Worm (Caenorhabditis elegans): ENCODE data around the gene ttr-13.

Gene ttr-13

DNA sequence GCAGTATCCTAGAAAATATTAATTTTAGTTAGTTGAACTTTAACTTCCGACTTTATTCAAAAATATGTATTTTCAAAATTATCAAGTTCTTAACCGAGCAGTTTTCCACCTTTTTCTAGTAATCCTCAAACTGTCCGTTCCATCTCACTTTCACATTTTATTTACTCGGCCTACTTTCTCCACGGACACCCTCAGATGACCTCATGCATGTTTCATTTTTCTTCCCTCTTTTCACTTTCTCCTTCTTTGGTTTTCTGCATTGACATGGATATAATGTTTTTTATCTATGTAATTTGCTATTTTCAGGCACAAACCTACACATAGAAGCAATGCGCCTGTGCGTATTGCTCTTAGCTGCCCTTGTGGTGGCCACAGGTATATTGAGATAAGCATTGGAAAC, 30.1 kb upstream of the ttr-13 start, which contains the start of gene mlt-11:
Gene mlt-11, plus strand, starts transcription at position 301 of the 400 bp plus-strand sequence.
- no peak for TF ChIP-seq unc-62 (GFP tag; optimal IDR thresholded peaks at IDR 0.05)
- no peak for TF ChIP-seq skn-1 (tag; optimal IDR thresholded peaks at IDR 0.05)
- no peak for TF ChIP-seq egl-27 (tag; optimal IDR thresholded peaks at IDR 0.05)
- TF ChIP-seq nhr-12 (tag; optimal IDR thresholded peaks at IDR 0.05), result no peak
- no peak for TF ChIP-seq fkh-2 (tag; optimal IDR thresholded peaks at IDR 0.05)
- TF ChIP-seq eor-1 (tag; optimal IDR thresholded peaks at IDR 0.05), result no peak
- no peak for TF ChIP-seq elt-3 (tag; optimal IDR thresholded peaks at IDR 0.05)
- no peak for TF ChIP-seq lin-15B (tag; optimal IDR thresholded peaks at IDR 0.05)
- no peak for TF ChIP-seq ZK546.5 (tag; optimal IDR thresholded peaks at IDR 0.05)
- TF ChIP-seq mdl-1 (tag; optimal IDR thresholded peaks at IDR 0.05), result no peak
- no peak for TF ChIP-seq nhr-76 (tag; optimal IDR thresholded peaks at IDR 0.05)
- no peak for TF ChIP-seq zag-1 (tag; optimal IDR thresholded peaks at IDR 0.05)
- no peak for TF ChIP-seq tbx-2 (tag; optimal IDR thresholded peaks at IDR 0.05)

DNA sequence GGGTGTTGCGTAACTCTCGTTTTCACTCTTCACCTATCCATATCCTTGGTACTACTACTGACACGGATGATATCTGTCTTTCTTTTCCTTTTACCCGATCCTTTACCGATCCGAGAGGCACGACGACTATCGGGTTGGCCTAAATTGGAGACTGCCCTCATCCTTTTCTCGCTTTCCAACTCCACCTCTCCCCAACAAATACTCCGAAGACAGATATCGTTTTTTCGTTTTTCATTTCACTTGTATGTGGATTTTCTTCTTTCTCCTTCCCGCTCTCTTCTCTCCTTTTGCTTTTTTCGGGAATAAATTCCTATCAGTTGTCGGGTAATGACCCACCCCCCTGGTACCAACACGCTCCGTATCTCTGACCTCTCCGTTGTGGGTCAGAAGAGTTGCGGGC, 28.2 kb upstream of the ttr-13 start:
- TF ChIP-seq nhr-67 (tag; optimal IDR thresholded peaks at IDR 0.05), result no peak
- no peak for TF ChIP-seq ZK546.5 (tag; optimal IDR thresholded peaks at IDR 0.05)
- no peak for TF ChIP-seq hmg-11 (tag; optimal IDR thresholded peaks at IDR 0.05)
- no peak for TF ChIP-seq pqm-1 (tag; optimal IDR thresholded peaks at IDR 0.05)
- TF ChIP-seq ceh-28 (tag; optimal IDR thresholded peaks at IDR 0.05), result no peak
- TF ChIP-seq nhr-23 (tag; optimal IDR thresholded peaks at IDR 0.05), result peak; percentile 37

DNA sequence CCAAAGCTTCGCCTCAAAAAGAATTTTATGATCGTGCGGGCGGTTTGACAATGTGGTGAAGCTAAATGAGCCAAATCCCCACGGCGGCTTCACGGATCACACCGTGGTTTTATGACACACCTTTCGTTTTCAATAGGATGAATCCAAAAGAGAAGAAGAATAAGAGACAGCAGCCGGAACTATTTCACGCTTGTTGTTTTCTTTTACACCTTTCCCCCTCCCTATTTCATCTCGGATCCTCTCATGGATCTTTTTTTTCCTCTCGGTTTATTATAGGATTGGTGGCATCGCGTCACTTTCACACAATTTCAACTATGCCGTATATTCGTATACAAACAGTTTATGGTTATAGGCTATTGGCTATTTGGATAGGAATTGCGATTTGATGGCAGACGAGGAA, 27.0 kb upstream of the ttr-13 start:
- TF ChIP-seq nfya-1 (tag; optimal IDR thresholded peaks at IDR 0.05; ENCODE audit: insufficient read depth) (no peak), sea-2 (GFP tag; optimal IDR thresholded peaks at IDR 0.05) (no peak), mml-1 (tag; optimal IDR thresholded peaks at IDR 0.05) (no peak), fkh-10 (GFP tag; optimal IDR thresholded peaks at IDR 0.05) (no peak), aly-2 (tag; optimal IDR thresholded peaks at IDR 0.05) (no peak), ztf-4 (tag; optimal IDR thresholded peaks at IDR 0.05) (no peak), ztf-11 (tag; optimal IDR thresholded peaks at IDR 0.05) (no peak)

DNA sequence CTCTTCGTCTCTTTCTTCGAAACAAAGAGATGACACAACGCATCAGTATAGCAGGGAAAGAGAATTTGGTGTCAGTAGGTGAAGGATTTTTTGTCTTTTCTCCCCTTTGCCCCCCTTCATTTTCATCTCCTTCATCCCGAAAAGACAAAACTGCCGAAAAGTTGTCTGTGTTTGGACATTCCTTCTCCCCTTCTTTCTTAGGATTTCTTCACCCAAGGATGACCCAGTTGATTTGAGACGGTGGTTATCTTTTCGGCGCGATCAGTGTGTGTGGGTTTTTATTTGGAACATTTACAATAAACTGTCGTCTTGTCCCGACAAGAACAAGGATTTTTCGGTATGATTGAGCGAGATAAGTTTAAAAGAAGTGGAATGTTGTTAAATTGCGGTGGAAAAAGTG, 25.7 kb upstream of the ttr-13 start:
- TF ChIP-seq pqm-1 (tag; optimal IDR thresholded peaks at IDR 0.05) (no peak), snpc-4 (tag; optimal IDR thresholded peaks at IDR 0.05) (no peak), ama-1 (optimal IDR thresholded peaks at IDR 0.05) (no peak), nhr-23 (tag; optimal IDR thresholded peaks at IDR 0.05) (peak; percentile 74), hmg-11 (tag; optimal IDR thresholded peaks at IDR 0.05) (no peak), nhr-11 (tag; optimal IDR thresholded peaks at IDR 0.05) (no peak), unc-62 (GFP tag; optimal IDR thresholded peaks at IDR 0.05) (no peak), nhr-237 (tag; optimal IDR thresholded peaks at IDR 0.05) (no peak)

DNA sequence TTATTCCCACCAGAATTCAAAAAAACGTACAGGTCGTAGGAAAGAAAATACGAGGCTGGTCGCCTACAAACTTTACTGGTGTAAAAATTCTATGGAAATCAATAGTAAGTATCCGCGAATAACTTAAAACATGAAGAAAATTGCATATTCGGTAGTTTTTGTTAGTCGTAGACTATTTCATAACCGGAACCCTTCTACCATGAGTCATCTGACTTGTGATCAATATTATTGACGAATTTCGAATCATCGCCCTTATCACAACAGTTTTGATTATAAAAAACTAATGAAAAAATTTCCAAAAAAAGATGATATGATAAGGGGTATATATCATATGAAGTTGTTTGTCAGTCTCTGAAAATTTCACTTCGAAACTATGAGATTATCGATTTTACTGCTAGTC, 23.3 kb upstream of the ttr-13 start, which contains the start of gene W01F3.2:
Gene W01F3.2, plus strand, starts transcription at position 301 of the 400 bp plus-strand sequence.
- no peak for TF ChIP-seq daf-12 (tag; optimal IDR thresholded peaks at IDR 0.05)
- TF ChIP-seq pqm-1 (tag; optimal IDR thresholded peaks at IDR 0.05), result no peak
- TF ChIP-seq zag-1 (tag; optimal IDR thresholded peaks at IDR 0.05), result no peak
- TF ChIP-seq elt-3 (tag; optimal IDR thresholded peaks at IDR 0.05), result no peak
- no peak for TF ChIP-seq nhr-77 (tag; optimal IDR thresholded peaks at IDR 0.05)
- TF ChIP-seq nhr-11 (tag; optimal IDR thresholded peaks at IDR 0.05), result no peak
- no peak for TF ChIP-seq ceh-16 (tag; optimal IDR thresholded peaks at IDR 0.05)
- TF ChIP-seq egl-27 (tag; optimal IDR thresholded peaks at IDR 0.05), result no peak
- TF ChIP-seq mdl-1 (tag; optimal IDR thresholded peaks at IDR 0.05), result no peak
- no peak for TF ChIP-seq nfya-1 (tag; optimal IDR thresholded peaks at IDR 0.05; ENCODE audit: insufficient read depth)
- no peak for TF ChIP-seq lsy-12 (tag; optimal IDR thresholded peaks at IDR 0.05)
- no peak for TF ChIP-seq fkh-2 (tag; optimal IDR thresholded peaks at IDR 0.05)
- no peak for TF ChIP-seq ztf-4 (tag; optimal IDR thresholded peaks at IDR 0.05)
- no peak for TF ChIP-seq elt-1 (tag; optimal IDR thresholded peaks at IDR 0.05)

DNA sequence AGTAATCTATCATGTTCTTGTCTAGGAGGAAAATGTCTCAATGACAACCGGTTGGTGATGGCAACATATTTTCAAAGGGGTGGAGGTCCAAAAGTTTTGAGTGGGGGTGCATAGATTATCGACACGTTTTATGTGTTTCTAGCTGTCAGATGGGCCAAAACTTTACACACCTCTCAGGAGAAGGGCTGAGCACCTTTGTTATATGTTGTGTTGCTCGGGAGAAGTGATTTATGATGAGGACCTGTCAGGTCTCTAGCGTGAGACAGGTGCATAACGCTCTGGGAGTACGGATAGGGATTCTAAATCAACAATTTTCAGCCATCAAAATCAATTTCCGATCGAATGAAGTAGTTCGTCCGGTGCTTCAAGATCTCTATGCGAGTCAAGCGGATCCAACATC, 19.9 kb upstream of the ttr-13 start:
- no peak for TF ChIP-seq lin-39 (tag; optimal IDR thresholded peaks at IDR 0.05)
- TF ChIP-seq nhr-28 (tag; optimal IDR thresholded peaks at IDR 0.05), result no peak
- no peak for TF ChIP-seq snpc-4 (tag; optimal IDR thresholded peaks at IDR 0.05)
- TF ChIP-seq ceh-16 (tag; optimal IDR thresholded peaks at IDR 0.05), result no peak
- TF ChIP-seq ztf-11 (tag; optimal IDR thresholded peaks at IDR 0.05), result no peak
- TF ChIP-seq ama-1 (optimal IDR thresholded peaks at IDR 0.05), result no peak
- TF ChIP-seq nfya-1 (tag; optimal IDR thresholded peaks at IDR 0.05; ENCODE audit: insufficient read depth), result no peak
- TF ChIP-seq egl-5 (tag; optimal IDR thresholded peaks at IDR 0.05), result no peak
- no peak for TF ChIP-seq fos-1 (tag; optimal IDR thresholded peaks at IDR 0.05)
- no peak for TF ChIP-seq daf-12 (tag; optimal IDR thresholded peaks at IDR 0.05)
- TF ChIP-seq elt-3 (tag; optimal IDR thresholded peaks at IDR 0.05), result no peak
- no peak for TF ChIP-seq ceh-28 (tag; optimal IDR thresholded peaks at IDR 0.05)
- no peak for TF ChIP-seq nhr-12 (tag; optimal IDR thresholded peaks at IDR 0.05)
- TF ChIP-seq nhr-23 (tag; optimal IDR thresholded peaks at IDR 0.05), result no peak

Measured in whole organism, L3 larva.